Fruit fly (Drosophila melanogaster) S2 (cell line): Measurements from ENCODE around the gene Brr2.

Source experiments
- CG8478 ChIP-seq: fragments of >200 bp; optimal IDR thresholded peaks from 2 replicates; lab custom pipeline; 2018
- CTCF ChIP-seq, 2 experiments: fragments of >200 bp; optimal IDR thresholded peaks; 2 replicates each; lab custom pipeline; 2018

dm6 chr3L:15988039-15988546, 20.4 kb upstream of the Brr2 start, which contains the start of gene Hip14:
- TF ChIP-seq CTCF (optimal IDR thresholded peaks at IDR 0.05; lab: Kevin White, UChicago), result peak in 1 of 2 experiments; percentile 32
- no peak for TF ChIP-seq CG8478 (lab: Kevin White, UChicago)
